Fruit fly (Drosophila melanogaster): ENCODE measurements around the gene Eig71Eh.

Gene Eig71Eh

dm6 chr3L:15659341-15659740 is at the start of gene Eig71Eh, which contains the start of gene Eig71Ei:
Eig71Eh (minus strand) TSS chr3L:15659441.
Eig71Ei (plus strand) TSS chr3L:15659707.
- TF ChIP-seq CG33017 (tag; optimal IDR thresholded peaks at IDR 0.05): no peak
- TF ChIP-seq cic (GFP tag; optimal IDR thresholded peaks at IDR 0.05): no peak
- no peak for TF ChIP-seq ovo (GFP tag; optimal IDR thresholded peaks at IDR 0.05)
- no peak for TF ChIP-seq Hr96 (GFP tag; optimal IDR thresholded peaks at IDR 0.05)
- no peak for TF ChIP-seq CG1620 (GFP tag; optimal IDR thresholded peaks at IDR 0.05)
- no peak for TF ChIP-seq CG7045 (GFP tag; optimal IDR thresholded peaks at IDR 0.05)
- no peak for TF ChIP-seq bab1 (GFP tag; optimal IDR thresholded peaks at IDR 0.05)
- TF ChIP-seq Mnt (GFP tag; optimal IDR thresholded peaks at IDR 0.05): no peak
- TF ChIP-seq tj (GFP tag; optimal IDR thresholded peaks at IDR 0.05): no peak
- no peak for TF ChIP-seq kay (GFP tag; ENCODE audit: borderline replicate concordance)
- TF ChIP-seq CG5204 (GFP tag; optimal IDR thresholded peaks at IDR 0.05): no peak
- TF ChIP-seq Crg-1 (GFP tag; optimal IDR thresholded peaks at IDR 0.05): no peak
- TF ChIP-seq CG12768 (GFP tag; optimal IDR thresholded peaks at IDR 0.05): no peak
- TF ChIP-seq CG14711 (tag; optimal IDR thresholded peaks at IDR 0.05): no peak
- no peak for TF ChIP-seq cnc (optimal IDR thresholded peaks at IDR 0.05)
- no peak for TF ChIP-seq CG7101 (tag; optimal IDR thresholded peaks at IDR 0.05)
- TF ChIP-seq toe (GFP tag; optimal IDR thresholded peaks at IDR 0.05): no peak
- no peak for TF ChIP-seq pad (GFP tag; optimal IDR thresholded peaks at IDR 0.05)
- no peak for TF ChIP-seq CG11617 (GFP tag; optimal IDR thresholded peaks at IDR 0.05)
- no peak for TF ChIP-seq Clk (GFP tag; optimal IDR thresholded peaks at IDR 0.05)

- TF ChIP-seq toe (GFP tag; optimal IDR thresholded peaks at IDR 0.05) (no peak), Hr96 (GFP tag; optimal IDR thresholded peaks at IDR 0.05) (no peak), bab1 (GFP tag; optimal IDR thresholded peaks at IDR 0.05) (peak; percentile 9)
Observed at dm6 chr3L:15708579-15708978, 49.3 kb upstream of the Eig71Eh start.

- TF ChIP-seq toe (GFP tag; optimal IDR thresholded peaks at IDR 0.05): no peak
- no peak for TF ChIP-seq tj (GFP tag; optimal IDR thresholded peaks at IDR 0.05)
- TF ChIP-seq kay (GFP tag; ENCODE audit: borderline replicate concordance): no peak
- no peak for TF ChIP-seq CG11617 (GFP tag; optimal IDR thresholded peaks at IDR 0.05)
- no peak for TF ChIP-seq CG14711 (tag; optimal IDR thresholded peaks at IDR 0.05)
- TF ChIP-seq CG7101 (tag; optimal IDR thresholded peaks at IDR 0.05): no peak
- TF ChIP-seq CG33017 (tag; optimal IDR thresholded peaks at IDR 0.05): no peak
- TF ChIP-seq pad (GFP tag; optimal IDR thresholded peaks at IDR 0.05): no peak
- TF ChIP-seq CG5204 (GFP tag; optimal IDR thresholded peaks at IDR 0.05): no peak
Observed at dm6 chr3L:15708158-15708557, 48.9 kb upstream of the Eig71Eh start.

- TF ChIP-seq CG33017 (tag; optimal IDR thresholded peaks at IDR 0.05) (no peak), Mnt (GFP tag; optimal IDR thresholded peaks at IDR 0.05) (no peak), CG1620 (GFP tag; optimal IDR thresholded peaks at IDR 0.05) (no peak), pad (GFP tag; optimal IDR thresholded peaks at IDR 0.05) (no peak), CG7045 (GFP tag; optimal IDR thresholded peaks at IDR 0.05) (no peak), kay (GFP tag; ENCODE audit: borderline replicate concordance) (no peak), CG12768 (GFP tag; optimal IDR thresholded peaks at IDR 0.05) (no peak), CG14711 (tag; optimal IDR thresholded peaks at IDR 0.05) (no peak), bab1 (GFP tag; optimal IDR thresholded peaks at IDR 0.05) (no peak), cic (GFP tag; optimal IDR thresholded peaks at IDR 0.05) (no peak), tj (GFP tag; optimal IDR thresholded peaks at IDR 0.05) (no peak), CG7101 (tag; optimal IDR thresholded peaks at IDR 0.05) (no peak), CG5204 (GFP tag; optimal IDR thresholded peaks at IDR 0.05) (no peak), Clk (GFP tag; optimal IDR thresholded peaks at IDR 0.05) (no peak), toe (GFP tag; optimal IDR thresholded peaks at IDR 0.05) (no peak), Crg-1 (GFP tag; optimal IDR thresholded peaks at IDR 0.05) (no peak), CG11617 (GFP tag; optimal IDR thresholded peaks at IDR 0.05) (no peak), ovo (GFP tag; optimal IDR thresholded peaks at IDR 0.05) (no peak)
Observed at dm6 chr3L:15706199-15706598, 47.0 kb upstream of the Eig71Eh start.

dm6 chr3L:15704250-15704985 is 45.2 kb upstream of the Eig71Eh start:
- TF ChIP-seq cic (GFP tag; optimal IDR thresholded peaks at IDR 0.05) (no peak), Clk (GFP tag; optimal IDR thresholded peaks at IDR 0.05) (no peak), bab1 (GFP tag; optimal IDR thresholded peaks at IDR 0.05) (no peak), cnc (optimal IDR thresholded peaks at IDR 0.05) (no peak), CG1620 (GFP tag; optimal IDR thresholded peaks at IDR 0.05) (no peak), tj (GFP tag; optimal IDR thresholded peaks at IDR 0.05) (no peak), Hr96 (GFP tag; optimal IDR thresholded peaks at IDR 0.05) (no peak), CG33017 (tag; optimal IDR thresholded peaks at IDR 0.05) (no peak), CG7045 (GFP tag; optimal IDR thresholded peaks at IDR 0.05) (no peak), toe (GFP tag; optimal IDR thresholded peaks at IDR 0.05) (no peak), CG7101 (tag; optimal IDR thresholded peaks at IDR 0.05) (no peak), kay (GFP tag; ENCODE audit: borderline replicate concordance) (no peak), CG5204 (GFP tag; optimal IDR thresholded peaks at IDR 0.05) (no peak), CG11617 (GFP tag; optimal IDR thresholded peaks at IDR 0.05) (no peak), CG12768 (GFP tag; optimal IDR thresholded peaks at IDR 0.05) (no peak), ovo (GFP tag; optimal IDR thresholded peaks at IDR 0.05) (no peak), CG14711 (tag; optimal IDR thresholded peaks at IDR 0.05) (no peak)

- TF ChIP-seq CG7045 (GFP tag; optimal IDR thresholded peaks at IDR 0.05) (no peak), cic (GFP tag; optimal IDR thresholded peaks at IDR 0.05) (no peak), Mnt (GFP tag; optimal IDR thresholded peaks at IDR 0.05) (no peak), CG33017 (tag; optimal IDR thresholded peaks at IDR 0.05) (no peak), kay (GFP tag; ENCODE audit: borderline replicate concordance) (no peak), CG1620 (GFP tag; optimal IDR thresholded peaks at IDR 0.05) (no peak), toe (GFP tag; optimal IDR thresholded peaks at IDR 0.05) (no peak), CG14711 (tag; optimal IDR thresholded peaks at IDR 0.05) (no peak), ovo (GFP tag; optimal IDR thresholded peaks at IDR 0.05) (no peak), tj (GFP tag; optimal IDR thresholded peaks at IDR 0.05) (no peak), Clk (GFP tag; optimal IDR thresholded peaks at IDR 0.05) (no peak), Crg-1 (GFP tag; optimal IDR thresholded peaks at IDR 0.05) (no peak), CG12768 (GFP tag; optimal IDR thresholded peaks at IDR 0.05) (no peak), pad (GFP tag; optimal IDR thresholded peaks at IDR 0.05) (no peak), CG11617 (GFP tag; optimal IDR thresholded peaks at IDR 0.05) (no peak), cnc (optimal IDR thresholded peaks at IDR 0.05) (no peak), Hr96 (GFP tag; optimal IDR thresholded peaks at IDR 0.05) (no peak), CG5204 (GFP tag; optimal IDR thresholded peaks at IDR 0.05) (no peak), CG7101 (tag; optimal IDR thresholded peaks at IDR 0.05) (no peak)
Observed at dm6 chr3L:15703330-15704119, 44.3 kb upstream of the Eig71Eh start.
